Worm (Caenorhabditis elegans) whole organism, L1 larva: ENCODE data around the gene Y55B1AR.4.
A peak's percentile ranks its signal among the peaks of the same experiment; 100 is the strongest.

Experiments
- C04F5.9 ChIP-seq: sonication (generic microtip); optimal IDR thresholded peaks from 2 replicates; lab custom pipeline; 2016; ENCODE audit warnings: missing genetic modification characterization, missing compliant biosample characterization
- C34B4.2 ChIP-seq: sonication (generic microtip); optimal IDR thresholded peaks from 2 replicates; lab custom pipeline; 2017; ENCODE audit warnings: mild to moderate bottlenecking, missing genetic modification characterization, missing compliant biosample characterization
- alr-1 ChIP-seq: fragments of 200-800 bp; sonication (Bioruptor generic); optimal IDR thresholded peaks from 2 replicates; lab custom pipeline; 2018; ENCODE audit warnings: borderline replicate concordance, mild to moderate bottlenecking, missing genetic modification characterization, missing compliant biosample characterization
- aly-2 ChIP-seq: fragments of 150-350 bp; optimal IDR thresholded peaks from 2 replicates; lab custom pipeline; 2014; ENCODE audit warnings: missing biosample characterization, missing genetic modification characterization
- blmp-1 ChIP-seq: fragments of 150-350 bp; optimal IDR thresholded peaks from 2 replicates; lab custom pipeline; 2014; ENCODE audit warnings: missing biosample characterization, missing genetic modification characterization
- ceh-82 ChIP-seq, 3 experiments: fragments of 150-350 bp in 1 of 3; sonication (generic microtip) in 2 of 3; optimal IDR thresholded peaks; 2 replicates each; lab custom pipeline; 2014 to 2017; ENCODE audit warnings: missing biosample characterization in 3 of 3, missing genetic modification characterization in 3 of 3
- dsc-1 ChIP-seq: sonication (generic microtip); optimal IDR thresholded peaks from 2 replicates; lab custom pipeline; 2016; ENCODE audit warnings: mild to moderate bottlenecking, missing genetic modification characterization, missing compliant biosample characterization
- efl-1 ChIP-seq, 4 experiments: fragments of 150-350 bp; optimal IDR thresholded peaks in 3 of 4; peaks in 1 of 4; 1 replicate in 1 of 4; 2 replicates in 3 of 4; lab custom pipeline; 2014; ENCODE audit warnings: missing biosample characterization in 2 of 4, missing genetic modification characterization in 2 of 4, missing genetic modification reagents in 2 of 4
- egl-27 ChIP-seq, 2 experiments: fragments of 150-350 bp in 1 of 2; sonication (generic microtip); optimal IDR thresholded peaks; 3 replicates each; lab custom pipeline; 2017 to 2018; ENCODE audit warnings: missing biosample characterization in 2 of 2, missing genetic modification characterization in 2 of 2, missing genetic modification reagents in 2 of 2
- elt-2 ChIP-seq: sonication (generic microtip); optimal IDR thresholded peaks from 2 replicates; lab custom pipeline; 2016; ENCODE audit warnings: missing genetic modification characterization, mild to moderate bottlenecking, inconsistent platforms, missing compliant biosample characterization, missing genetic modification reagents
- fkh-10 ChIP-seq: sonication (generic microtip); optimal IDR thresholded peaks from 2 replicates; lab custom pipeline; 2017; ENCODE audit warnings: missing biosample characterization, missing genetic modification reagents, missing genetic modification characterization
- fkh-8 ChIP-seq: sonication (generic microtip); optimal IDR thresholded peaks from 2 replicates; lab custom pipeline; 2016; ENCODE audit warnings: mild to moderate bottlenecking, missing genetic modification characterization, missing compliant biosample characterization
- grh-1 ChIP-seq: fragments of 200-800 bp; sonication (Bioruptor generic); IDR thresholded peaks from 2 replicates; pipeline ENCODE4 v1.3.6; 2022; ENCODE audit warnings: missing genetic modification reagents, missing genetic modification characterization, missing compliant biosample characterization
- hlh-17 ChIP-seq: fragments of 200-800 bp; sonication (Bioruptor generic); optimal IDR thresholded peaks from 2 replicates; lab custom pipeline; 2018; ENCODE audit warnings: missing genetic modification characterization, mild to moderate bottlenecking, missing compliant biosample characterization, moderate library complexity, borderline replicate concordance
- irx-1 ChIP-seq: sonication (generic microtip); optimal IDR thresholded peaks from 2 replicates; lab custom pipeline; 2016; ENCODE audit warnings: missing genetic modification characterization, missing compliant biosample characterization
- isw-1 ChIP-seq: fragments of 200-800 bp; sonication (Bioruptor generic); IDR thresholded peaks from 2 replicates; pipeline ENCODE4 v1.3.6; 2022; ENCODE audit warnings: missing genetic modification characterization, missing compliant biosample characterization
- jun-1 ChIP-seq: fragments of 150-350 bp; optimal IDR thresholded peaks from 2 replicates; lab custom pipeline; 2014; ENCODE audit warnings: missing biosample characterization, missing genetic modification reagents, missing genetic modification characterization
- lin-13 ChIP-seq: fragments of 150-350 bp; optimal IDR thresholded peaks from 2 replicates; lab custom pipeline; 2014; ENCODE audit warnings: missing biosample characterization, missing genetic modification reagents, missing genetic modification characterization
- lin-14 ChIP-seq: fragments of 200-800 bp; sonication (Bioruptor generic); optimal IDR thresholded peaks from 2 replicates; lab custom pipeline; 2018; ENCODE audit warnings: mild to moderate bottlenecking, missing genetic modification characterization, moderate library complexity, missing compliant biosample characterization
- lin-35 ChIP-seq, 2 experiments: fragments of 150-350 bp; optimal IDR thresholded peaks; 2 replicates each; lab custom pipeline; 2014; ENCODE audit warnings: missing biosample characterization in 2 of 2, missing genetic modification characterization in 2 of 2, missing genetic modification reagents in 2 of 2
- lin-39 ChIP-seq: fragments of 150-350 bp; optimal IDR thresholded peaks from 2 replicates; lab custom pipeline; 2014; ENCODE audit warnings: missing biosample characterization, missing genetic modification reagents, missing genetic modification characterization
- lir-3 ChIP-seq: sonication (generic microtip); optimal IDR thresholded peaks from 2 replicates; lab custom pipeline; 2016; ENCODE audit warnings: mild to moderate bottlenecking, missing genetic modification characterization, moderate library complexity, missing compliant biosample characterization; ENCODE audit not compliant: poor library complexity
- lsy-2 ChIP-seq, 2 experiments: fragments of 150-350 bp; optimal IDR thresholded peaks; 2 replicates each; lab custom pipeline; 2014; ENCODE audit warnings: missing biosample characterization in 2 of 2, missing genetic modification characterization in 2 of 2
- mab-9 ChIP-seq: fragments of 200-800 bp; sonication (Bioruptor generic); IDR thresholded peaks from 2 replicates; pipeline ENCODE4 v1.3.6; 2022; ENCODE audit warnings: missing genetic modification reagents, missing genetic modification characterization, missing compliant biosample characterization
- mdl-1 ChIP-seq, 2 experiments: fragments of 150-350 bp; optimal IDR thresholded peaks; 2 replicates each; lab custom pipeline; 2014 to 2017; ENCODE audit warnings: missing biosample characterization in 2 of 2, missing genetic modification characterization in 2 of 2, inconsistent platforms in 1 of 2
- mep-1 ChIP-seq: fragments of 150-350 bp; optimal IDR thresholded peaks from 2 replicates; lab custom pipeline; 2014; ENCODE audit warnings: missing biosample characterization, missing genetic modification characterization
- nhr-11 ChIP-seq: fragments of 150-350 bp; optimal IDR thresholded peaks from 2 replicates; lab custom pipeline; 2014; ENCODE audit warnings: missing biosample characterization, missing genetic modification characterization
- nhr-20 ChIP-seq: sonication (generic microtip); optimal IDR thresholded peaks from 2 replicates; lab custom pipeline; 2016; ENCODE audit warnings: mild to moderate bottlenecking, missing genetic modification characterization, missing compliant biosample characterization
- nhr-71 ChIP-seq: sonication (generic microtip); optimal IDR thresholded peaks from 2 replicates; lab custom pipeline; 2016; ENCODE audit warnings: mild to moderate bottlenecking, missing genetic modification characterization, moderate library complexity, missing compliant biosample characterization
- nhr-77 ChIP-seq: fragments of 150-350 bp; optimal IDR thresholded peaks from 2 replicates; lab custom pipeline; 2014; ENCODE audit warnings: missing biosample characterization, missing genetic modification characterization
- nhr-90 ChIP-seq: sonication (generic microtip); optimal IDR thresholded peaks from 2 replicates; lab custom pipeline; 2016; ENCODE audit warnings: mild to moderate bottlenecking, missing genetic modification characterization, missing compliant biosample characterization; ENCODE audit not compliant: poor library complexity
- pag-3 ChIP-seq: sonication (generic microtip); optimal IDR thresholded peaks from 2 replicates; lab custom pipeline; 2017; ENCODE audit warnings: missing genetic modification characterization, mild to moderate bottlenecking, missing compliant biosample characterization, antibody characterized with exemption, borderline replicate concordance; ENCODE audit not compliant: insufficient read depth
- rnt-1 ChIP-seq: sonication (generic microtip); optimal IDR thresholded peaks from 2 replicates; lab custom pipeline; 2016; ENCODE audit warnings: mild to moderate bottlenecking, missing genetic modification characterization, moderate library complexity, missing compliant biosample characterization
- skn-1 ChIP-seq: fragments of 150-350 bp; optimal IDR thresholded peaks from 2 replicates; lab custom pipeline; 2014; ENCODE audit warnings: missing biosample characterization, missing genetic modification characterization
- snpc-4 ChIP-seq: fragments of 150-350 bp; optimal IDR thresholded peaks from 2 replicates; lab custom pipeline; 2014; ENCODE audit warnings: missing biosample characterization, missing genetic modification characterization
- snu-23 ChIP-seq: sonication (generic microtip); optimal IDR thresholded peaks from 2 replicates; lab custom pipeline; 2016; ENCODE audit warnings: missing genetic modification characterization, missing compliant biosample characterization
- tbx-2 ChIP-seq: sonication (generic microtip); optimal IDR thresholded peaks from 2 replicates; lab custom pipeline; 2016; ENCODE audit warnings: missing genetic modification characterization, missing compliant biosample characterization
- tlp-1 ChIP-seq: fragments of 150-350 bp; optimal IDR thresholded peaks from 2 replicates; lab custom pipeline; 2014; ENCODE audit warnings: missing biosample characterization, missing genetic modification characterization
- unc-130 ChIP-seq: fragments of 150-350 bp; optimal IDR thresholded peaks from 2 replicates; lab custom pipeline; 2017; ENCODE audit warnings: missing biosample characterization, missing genetic modification characterization, inconsistent platforms
- unc-62 ChIP-seq: fragments of 150-350 bp; optimal IDR thresholded peaks from 2 replicates; lab custom pipeline; 2014; ENCODE audit warnings: missing biosample characterization, missing genetic modification reagents, missing genetic modification characterization
- unc-86 ChIP-seq: sonication (generic microtip); optimal IDR thresholded peaks from 2 replicates; lab custom pipeline; 2016; ENCODE audit warnings: missing genetic modification characterization, missing compliant biosample characterization
- unc-98 ChIP-seq: fragments of 200-800 bp; sonication (Bioruptor generic); IDR thresholded peaks from 2 replicates; pipeline ENCODE4 v1.3.6; 2022; ENCODE audit warnings: missing genetic modification characterization, missing compliant biosample characterization
- xbp-1 ChIP-seq: sonication (generic microtip); optimal IDR thresholded peaks from 2 replicates; lab custom pipeline; 2016; ENCODE audit warnings: missing genetic modification characterization, missing compliant biosample characterization
- ztf-11 ChIP-seq, 2 experiments: sonication (generic microtip); optimal IDR thresholded peaks; 2 replicates each; lab custom pipeline; 2016 to 2017; ENCODE audit warnings: missing genetic modification characterization in 2 of 2, missing biosample characterization in 1 of 2, missing compliant biosample characterization in 1 of 2
- ztf-4 ChIP-seq: fragments of 150-350 bp; optimal IDR thresholded peaks from 2 replicates; lab custom pipeline; 2014; ENCODE audit warnings: missing biosample characterization, missing genetic modification characterization

Gene Y55B1AR.4

DNA sequence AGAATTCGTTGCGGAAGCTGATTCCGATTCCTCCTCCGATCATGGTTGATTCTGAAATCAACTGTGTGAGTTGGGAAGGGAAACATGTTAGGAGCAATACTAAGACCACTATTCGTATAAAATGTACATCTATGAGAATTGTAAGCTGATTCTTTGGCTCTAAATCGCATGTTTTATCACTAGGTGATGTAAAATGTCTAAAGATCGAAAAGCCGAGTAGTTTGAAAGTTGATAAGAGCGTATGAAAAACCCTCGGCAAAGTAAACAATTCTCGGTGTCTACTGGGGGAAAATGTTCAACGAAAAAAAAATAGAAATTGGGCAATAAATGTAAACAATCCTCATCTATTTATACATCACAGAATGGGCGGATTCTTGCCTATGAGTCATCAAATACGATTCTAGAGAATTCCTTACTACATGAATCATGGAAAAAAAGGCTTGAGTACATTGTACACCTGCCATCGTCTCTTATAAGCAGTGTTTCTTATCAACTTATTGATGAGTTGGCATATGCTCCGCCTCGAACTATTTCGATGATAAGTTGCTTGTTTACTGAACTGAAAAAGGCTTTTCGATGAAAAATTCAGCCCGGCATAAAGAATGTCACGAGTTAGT, 4.9 kb downstream of the Y55B1AR.4 start, which contains the start of gene lec-6 (continued):
- no peak for TF ChIP-seq hlh-17
- TF ChIP-seq tlp-1 (tag; lab: Kevin White, UChicago), result no peak
- no peak for TF ChIP-seq unc-98 (GFP tag; lab: Robert Waterston, UW)
- no peak for TF ChIP-seq lir-3 (tag; lab: Kevin White, UChicago)
- TF ChIP-seq ztf-11 (tag; optimal IDR thresholded peaks at IDR 0.05; lab: Kevin White, UChicago), result no peak
- TF ChIP-seq blmp-1 (tag; lab: Kevin White, UChicago), result no peak
- no peak for TF ChIP-seq C04F5.9 (tag; lab: Kevin White, UChicago)
- TF ChIP-seq alr-1, result no peak
- no peak for TF ChIP-seq mep-1 (tag; lab: Kevin White, UChicago)
- peak; percentile 8 for TF ChIP-seq nhr-90 (tag; lab: Kevin White, UChicago)

DNA sequence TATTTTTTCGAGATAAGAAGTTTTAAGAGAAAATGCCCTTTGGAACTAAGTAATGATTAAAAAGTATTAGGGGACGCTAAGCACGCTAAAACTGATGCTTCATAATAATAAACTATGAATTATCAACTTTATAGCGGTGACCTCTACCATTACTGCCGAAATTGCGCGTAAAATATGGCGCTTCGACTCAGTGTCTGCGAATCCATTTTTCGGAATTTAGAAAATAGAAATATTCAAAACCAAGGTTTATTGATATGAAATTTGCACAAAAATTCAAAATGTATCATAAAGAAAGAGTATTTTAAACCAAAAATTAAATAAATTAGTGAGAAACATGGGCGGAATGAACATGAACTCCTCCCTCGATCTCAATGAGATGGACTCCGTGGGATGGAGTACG, 6.0 kb downstream of the Y55B1AR.4 start:
- TF ChIP-seq unc-62 (GFP tag; lab: Kevin White, UChicago) (no peak), nhr-11 (no peak), unc-130 (tag; lab: Kevin White, UChicago) (no peak), lin-14 (no peak), jun-1 (tag; lab: Kevin White, UChicago) (no peak), elt-2 (peak; percentile 33)
- TF ChIP-seq, all 84 proteins: peak for 1

DNA sequence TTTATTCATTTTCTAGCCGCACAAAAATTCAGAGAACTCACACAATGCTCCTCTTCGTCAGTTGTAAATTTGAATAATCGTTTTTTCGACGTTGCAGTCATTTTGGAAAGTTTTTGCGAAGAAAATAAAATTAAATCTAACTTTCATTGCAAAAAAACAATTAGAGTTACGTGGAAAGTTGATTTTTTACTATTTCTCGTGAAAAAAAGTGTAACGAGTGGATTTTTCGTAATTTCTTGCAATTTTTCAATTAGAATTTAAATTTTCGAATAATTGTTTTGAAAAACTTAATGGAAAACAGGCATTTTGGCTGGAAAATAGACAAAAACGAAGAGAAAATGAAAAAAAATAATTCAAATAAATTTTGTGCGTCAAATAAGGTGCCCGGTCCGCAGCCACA, 6.6 kb downstream of the Y55B1AR.4 start, which contains the start of gene Y55B1AR.2:
TSS of gene Y55B1AR.2 (minus strand) at position 101 of the 400 bp plus-strand sequence.
- TF ChIP-seq efl-1 (optimal IDR thresholded peaks at IDR 0.05; lab: Kevin White, UChicago) (no peak), efl-1 (GFP tag; optimal IDR thresholded peaks at IDR 0.05 in 1 of 2; lab: Kevin White, UChicago) (peak in 1 of 2 experiments; percentile 67), lin-39 (tag; lab: Kevin White, UChicago) (no peak)

DNA sequence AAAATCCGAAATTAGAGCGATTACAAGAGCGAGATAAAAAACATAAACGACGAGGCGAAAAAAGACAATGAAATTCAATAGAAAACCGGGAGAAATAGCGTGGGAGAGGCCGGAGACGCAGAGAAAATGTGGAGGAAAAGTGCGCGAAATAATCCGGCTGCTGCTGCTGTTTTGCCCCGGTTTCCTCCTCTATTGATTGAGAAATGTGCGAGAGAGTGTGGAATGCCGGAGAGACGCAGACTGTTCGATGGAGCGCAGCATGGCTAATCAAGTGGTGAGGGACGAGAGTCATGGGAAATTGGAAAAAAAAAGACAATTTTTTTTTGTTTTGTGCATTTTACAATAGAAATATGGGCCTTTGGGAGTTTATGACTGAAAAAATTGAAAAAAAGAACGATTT, 7.1 kb downstream of the Y55B1AR.4 start:
- peak; percentile 2 to 65 (median 50) for TF ChIP-seq ceh-82 (tag; optimal IDR thresholded peaks at IDR 0.05; lab: Kevin White, UChicago)
- TF ChIP-seq C34B4.2 (tag; lab: Kevin White, UChicago), result no peak
- TF ChIP-seq tbx-2 (tag; lab: Kevin White, UChicago), result peak; percentile 73
- TF ChIP-seq pag-3, result no peak
- peak; percentile 12 for TF ChIP-seq irx-1 (tag; lab: Kevin White, UChicago)
- TF ChIP-seq lin-35 (GFP tag; optimal IDR thresholded peaks at IDR 0.05; lab: Kevin White, UChicago), result peak; percentile 50 to 60
- TF ChIP-seq rnt-1 (tag; lab: Kevin White, UChicago), result no peak
- peak in 1 of 2 experiments; percentile 52 for TF ChIP-seq mdl-1 (tag; optimal IDR thresholded peaks at IDR 0.05; lab: Kevin White, UChicago)
- peak in 1 of 2 experiments; percentile 34 for TF ChIP-seq egl-27 (tag; optimal IDR thresholded peaks at IDR 0.05; lab: Kevin White, UChicago)
- peak; percentile 41 for TF ChIP-seq xbp-1 (tag; lab: Kevin White, UChicago)
- peak; percentile 9 for TF ChIP-seq lin-39 (tag; lab: Kevin White, UChicago)
- peak; percentile 47 to 62 for TF ChIP-seq lsy-2 (tag; optimal IDR thresholded peaks at IDR 0.05; lab: Kevin White, UChicago)
- TF ChIP-seq fkh-10 (GFP tag; lab: Kevin White, UChicago), result peak; percentile 76
- peak; percentile 70 for TF ChIP-seq nhr-71 (tag; lab: Kevin White, UChicago)
- TF ChIP-seq nhr-11, result peak; percentile 34
- TF ChIP-seq nhr-20, result peak; percentile 37
- peak; percentile 39 for TF ChIP-seq blmp-1 (tag; lab: Kevin White, UChicago)
- TF ChIP-seq mab-9 (GFP tag; lab: Robert Waterston, UW), result no peak
- TF ChIP-seq ztf-4, result no peak
- peak; percentile 34 for TF ChIP-seq snpc-4 (tag; lab: Kevin White, UChicago)
- TF ChIP-seq fkh-8 (tag; lab: Kevin White, UChicago), result peak; percentile 45
- TF ChIP-seq grh-1 (GFP tag; lab: Robert Waterston, UW), result no peak
- TF ChIP-seq isw-1 (GFP tag; lab: Robert Waterston, UW), result peak; percentile 27; the same call in 1 of the 2 replicates
- TF ChIP-seq skn-1, result peak; percentile 32
- peak; percentile 75 for TF ChIP-seq snu-23
- TF ChIP-seq lin-13 (GFP tag; lab: Kevin White, UChicago), result peak; percentile 0
- TF ChIP-seq ztf-11 (tag; optimal IDR thresholded peaks at IDR 0.05; lab: Kevin White, UChicago), result peak in 1 of 2 experiments; percentile 3
- TF ChIP-seq unc-86 (tag; lab: Kevin White, UChicago), result peak; percentile 38
- no peak for TF ChIP-seq aly-2
- peak; percentile 18 for TF ChIP-seq nhr-77 (tag; lab: Kevin White, UChicago)
- TF ChIP-seq dsc-1, result peak; percentile 46
- TF ChIP-seq elt-2, result no peak
